Worm (Caenorhabditis elegans) whole organism, late embryonic: ENCODE measurements around the gene ZK673.11.

Source experiments
- C38D4.7 ChIP-seq: fragments of 200-800 bp; sonication (Bioruptor generic); optimal IDR thresholded peaks from 2 replicates; lab custom pipeline; 2018; ENCODE audit warnings: mild to moderate bottlenecking, missing genetic modification characterization, moderate library complexity, missing compliant biosample characterization
- K02D7.2 ChIP-seq: sonication (generic microtip); optimal IDR thresholded peaks from 2 replicates; lab custom pipeline; 2017; ENCODE audit warnings: mild to moderate bottlenecking, missing genetic modification characterization, missing compliant biosample characterization
- K09A11.1 ChIP-seq: sonication (generic microtip); optimal IDR thresholded peaks from 2 replicates; lab custom pipeline; 2017; ENCODE audit warnings: antibody characterized with exemption, mild to moderate bottlenecking, missing genetic modification characterization, missing compliant biosample characterization; ENCODE audit not compliant: insufficient read depth
- T23F11.4 ChIP-seq: fragments of 200-800 bp; sonication (Bioruptor generic); optimal IDR thresholded peaks from 2 replicates; lab custom pipeline; 2018; ENCODE audit warnings: mild to moderate bottlenecking, missing genetic modification characterization, missing compliant biosample characterization
- Y22D7AL.16 ChIP-seq: sonication (generic microtip); optimal IDR thresholded peaks from 2 replicates; lab custom pipeline; 2016; ENCODE audit warnings: missing genetic modification characterization, missing compliant biosample characterization
- ama-1 ChIP-seq: fragments of 150-350 bp; optimal IDR thresholded peaks from 2 replicates; lab custom pipeline; 2014
- ceh-18 ChIP-seq: sonication (generic microtip); optimal IDR thresholded peaks from 2 replicates; lab custom pipeline; 2016; ENCODE audit warnings: missing genetic modification characterization, missing compliant biosample characterization
- ceh-19 ChIP-seq: fragments of 200-800 bp; sonication (Bioruptor generic); optimal IDR thresholded peaks from 2 replicates; lab custom pipeline; 2018; ENCODE audit warnings: mild to moderate bottlenecking, missing genetic modification characterization, missing compliant biosample characterization
- ceh-22 ChIP-seq: sonication (generic microtip); optimal IDR thresholded peaks from 2 replicates; lab custom pipeline; 2017; ENCODE audit warnings: missing biosample characterization, missing genetic modification characterization
- ceh-24 ChIP-seq: sonication (generic microtip); optimal IDR thresholded peaks from 2 replicates; lab custom pipeline; 2016; ENCODE audit warnings: mild to moderate bottlenecking, missing genetic modification characterization, missing compliant biosample characterization
- ceh-30 ChIP-seq: fragments of 150-350 bp; optimal IDR thresholded peaks from 2 replicates; lab custom pipeline; 2014; ENCODE audit warnings: missing biosample characterization, missing genetic modification characterization
- ceh-31 ChIP-seq: sonication (generic microtip); optimal IDR thresholded peaks from 2 replicates; lab custom pipeline; 2016; ENCODE audit warnings: missing genetic modification characterization, missing compliant biosample characterization
- ceh-34 ChIP-seq: sonication (generic microtip); optimal IDR thresholded peaks from 2 replicates; lab custom pipeline; 2016; ENCODE audit warnings: mild to moderate bottlenecking, missing genetic modification characterization, missing compliant biosample characterization
- ceh-6 ChIP-seq: fragments of 200-800 bp; sonication (Bioruptor generic); optimal IDR thresholded peaks from 2 replicates; lab custom pipeline; 2018; ENCODE audit warnings: mild to moderate bottlenecking, missing genetic modification characterization, missing compliant biosample characterization
- dmd-4 ChIP-seq: sonication (generic microtip); optimal IDR thresholded peaks from 2 replicates; lab custom pipeline; 2016; ENCODE audit warnings: borderline replicate concordance, missing genetic modification characterization, missing compliant biosample characterization
- elt-4 ChIP-seq: sonication (generic microtip); optimal IDR thresholded peaks from 2 replicates; lab custom pipeline; 2016; ENCODE audit warnings: missing genetic modification characterization, missing compliant biosample characterization
- ets-4 ChIP-seq: sonication (generic microtip); optimal IDR thresholded peaks from 2 replicates; lab custom pipeline; 2016; ENCODE audit warnings: missing genetic modification characterization, missing compliant biosample characterization
- fkh-10 ChIP-seq: fragments of 150-350 bp; optimal IDR thresholded peaks from 2 replicates; lab custom pipeline; 2014; ENCODE audit warnings: missing biosample characterization, missing genetic modification reagents, missing genetic modification characterization
- fkh-6 ChIP-seq: sonication (generic microtip); optimal IDR thresholded peaks from 2 replicates; lab custom pipeline; 2016; ENCODE audit warnings: missing genetic modification characterization, missing compliant biosample characterization
- gmeb-2 ChIP-seq: sonication (generic microtip); optimal IDR thresholded peaks from 2 replicates; lab custom pipeline; 2016; ENCODE audit warnings: missing genetic modification characterization, inconsistent platforms, missing compliant biosample characterization
- hlh-13 ChIP-seq: fragments of 200-800 bp; sonication (Bioruptor generic); optimal IDR thresholded peaks from 2 replicates; lab custom pipeline; 2018; ENCODE audit warnings: mild to moderate bottlenecking, missing genetic modification characterization, missing compliant biosample characterization
- hlh-30 ChIP-seq: sonication (generic microtip); optimal IDR thresholded peaks from 2 replicates; lab custom pipeline; 2017; ENCODE audit warnings: antibody characterized with exemption, missing genetic modification characterization, missing compliant biosample characterization; ENCODE audit not compliant: insufficient read depth
- hlh-6 ChIP-seq: sonication (generic microtip); optimal IDR thresholded peaks from 2 replicates; lab custom pipeline; 2016; ENCODE audit warnings: missing genotype, missing genetic modification characterization, missing compliant biosample characterization
- lim-6 ChIP-seq: sonication (generic microtip); optimal IDR thresholded peaks from 2 replicates; lab custom pipeline; 2016; ENCODE audit warnings: missing genetic modification characterization, missing compliant biosample characterization
- lin-11 ChIP-seq: fragments of 200-800 bp; sonication (Bioruptor generic); optimal IDR thresholded peaks from 2 replicates; lab custom pipeline; 2018; ENCODE audit warnings: mild to moderate bottlenecking, missing genetic modification characterization, missing compliant biosample characterization
- madf-2 ChIP-seq: sonication (generic microtip); optimal IDR thresholded peaks from 2 replicates; lab custom pipeline; 2017; ENCODE audit warnings: missing genetic modification characterization, missing compliant biosample characterization
- nhr-11 ChIP-seq: fragments of 150-350 bp; optimal IDR thresholded peaks from 2 replicates; lab custom pipeline; 2014; ENCODE audit warnings: missing biosample characterization, missing genetic modification characterization
- nhr-232 ChIP-seq: sonication (generic microtip); optimal IDR thresholded peaks from 2 replicates; lab custom pipeline; 2016; ENCODE audit warnings: missing genetic modification characterization, missing compliant biosample characterization
- odd-2 ChIP-seq: sonication (generic microtip); optimal IDR thresholded peaks from 2 replicates; lab custom pipeline; 2017; ENCODE audit warnings: antibody characterized with exemption, mild to moderate bottlenecking, missing genetic modification characterization, missing compliant biosample characterization
- pat-9 ChIP-seq: fragments of 200-800 bp; sonication (Bioruptor generic); optimal IDR thresholded peaks from 2 replicates; lab custom pipeline; 2018; ENCODE audit warnings: mild to moderate bottlenecking, missing genetic modification characterization, moderate library complexity, missing compliant biosample characterization
- pax-1 ChIP-seq: fragments of 150-350 bp; optimal IDR thresholded peaks from 2 replicates; lab custom pipeline; 2014; ENCODE audit warnings: missing biosample characterization, missing genetic modification characterization
- ref-2 ChIP-seq: sonication (generic microtip); optimal IDR thresholded peaks from 2 replicates; lab custom pipeline; 2016; ENCODE audit warnings: missing genetic modification characterization, missing compliant biosample characterization
- rnt-1 ChIP-seq: sonication (generic microtip); optimal IDR thresholded peaks from 2 replicates; lab custom pipeline; 2016; ENCODE audit warnings: missing genetic modification characterization, missing compliant biosample characterization
- sdc-2 ChIP-seq: sonication (generic microtip); optimal IDR thresholded peaks from 2 replicates; lab custom pipeline; 2016; ENCODE audit warnings: missing genotype, missing genetic modification characterization, missing compliant biosample characterization
- syd-9 ChIP-seq: sonication (generic microtip); optimal IDR thresholded peaks from 2 replicates; lab custom pipeline; 2016; ENCODE audit warnings: mild to moderate bottlenecking, missing genetic modification characterization, moderate library complexity, missing compliant biosample characterization
- tbx-7 ChIP-seq: sonication (generic microtip); optimal IDR thresholded peaks from 2 replicates; lab custom pipeline; 2016; ENCODE audit warnings: missing genotype, missing genetic modification characterization, missing compliant biosample characterization
- ttx-3 ChIP-seq: sonication (generic microtip); optimal IDR thresholded peaks from 2 replicates; lab custom pipeline; 2016; ENCODE audit warnings: missing genetic modification reagents, missing genetic modification characterization, missing compliant biosample characterization
- unc-42 ChIP-seq: sonication (generic microtip); optimal IDR thresholded peaks from 2 replicates; lab custom pipeline; 2016; ENCODE audit warnings: missing genotype, missing genetic modification characterization, missing compliant biosample characterization
- zip-5 ChIP-seq: sonication (generic microtip); optimal IDR thresholded peaks from 2 replicates; lab custom pipeline; 2016; ENCODE audit warnings: missing genetic modification characterization, missing compliant biosample characterization
- ztf-16 ChIP-seq: sonication (generic microtip); optimal IDR thresholded peaks from 2 replicates; lab custom pipeline; 2017; ENCODE audit warnings: missing genetic modification characterization, missing compliant biosample characterization

ZK673.11 gene

DNA sequence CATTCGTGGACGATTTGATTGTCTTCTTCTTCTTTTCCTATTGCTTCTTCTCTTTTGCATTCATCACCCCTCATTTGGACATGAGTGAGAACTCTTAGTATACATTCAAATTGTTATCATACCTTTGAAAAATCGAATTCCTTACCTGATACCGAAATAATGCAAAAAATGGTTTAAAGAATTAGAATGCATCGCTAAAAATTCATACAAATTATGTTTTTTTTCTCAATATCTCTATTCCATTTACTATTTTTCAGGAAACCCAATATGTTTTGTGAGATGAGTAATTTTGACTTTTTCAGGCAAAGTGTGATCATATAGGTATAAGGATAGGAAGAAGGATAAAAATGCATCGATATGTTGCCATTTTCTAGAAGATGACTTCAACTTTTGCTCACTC lies at the start of gene ZK673.11:
Gene ZK673.11, plus strand, starts transcription at position 301 of the 400 bp plus-strand sequence.
- no peak for TF ChIP-seq ceh-6
- TF ChIP-seq, all 69 proteins: peak for 0

DNA sequence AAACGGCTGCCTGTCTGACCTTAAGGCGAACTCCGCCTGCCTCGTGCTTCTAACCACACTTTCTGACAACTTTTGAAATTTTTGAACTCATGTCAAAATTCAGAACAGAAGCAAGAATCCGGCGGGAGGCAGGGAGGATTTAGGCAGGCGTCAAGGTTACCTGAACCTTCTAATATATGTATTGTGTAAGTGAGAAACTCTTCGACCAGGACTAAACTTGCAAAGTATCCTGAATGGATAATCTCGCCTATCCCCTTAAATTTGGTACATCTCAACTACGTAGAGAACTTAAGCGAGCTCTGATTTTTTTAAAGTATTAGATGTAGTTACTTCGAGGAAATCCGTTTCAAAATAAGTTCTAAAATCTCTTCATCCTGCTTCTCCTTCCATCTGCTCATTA lies 46.1 kb upstream of the ZK673.11 start, which contains the start of gene E04D5.5:
Gene E04D5.5, plus strand, starts transcription at position 301 of the 400 bp plus-strand sequence.
- TF ChIP-seq nhr-11 (tag; lab: Kevin White, UChicago) (no peak), hlh-13 (GFP tag; lab: Kevin White, UChicago) (no peak), ztf-16 (tag; lab: Kevin White, UChicago) (no peak), ref-2 (tag; lab: Kevin White, UChicago) (no peak), hlh-6 (tag; lab: Kevin White, UChicago) (no peak), ets-4 (no peak), ceh-6 (no peak), pax-1 (tag; lab: Kevin White, UChicago) (no peak)

DNA sequence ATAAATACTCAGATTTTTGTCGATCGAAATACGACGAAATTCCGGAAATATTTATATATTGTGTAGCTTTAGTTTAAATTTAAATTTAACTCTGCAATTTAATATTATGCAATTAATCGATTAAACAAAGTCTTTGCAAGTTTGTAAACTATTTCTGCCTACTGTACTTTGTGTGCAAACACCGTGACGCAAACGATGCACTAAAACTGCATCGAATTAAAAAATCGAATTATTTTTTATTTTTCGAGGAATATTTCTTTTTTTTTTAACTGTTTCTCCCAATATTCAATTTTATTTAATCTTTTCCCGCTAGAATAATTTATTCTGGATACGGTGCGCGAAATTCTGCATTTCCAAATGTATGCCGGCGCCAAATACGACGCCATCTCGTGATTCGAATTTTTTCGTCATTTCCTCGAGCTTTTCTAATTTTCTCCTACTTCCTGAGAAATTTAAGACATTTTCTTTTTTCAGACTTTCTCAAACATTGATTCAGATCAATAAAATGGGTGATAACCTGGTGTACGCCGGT lies 40.7 kb upstream of the ZK673.11 start, which contains the start of gene eif-2A:
Gene eif-2A, plus strand, starts transcription at position 469 of the 532 bp plus-strand sequence.
- TF ChIP-seq zip-5 (no peak), hlh-30 (tag; lab: Kevin White, UChicago) (peak; percentile 38), nhr-232 (tag; lab: Kevin White, UChicago) (no peak), rnt-1 (tag; lab: Kevin White, UChicago) (no peak), lin-11 (tag; lab: Kevin White, UChicago) (no peak), dmd-4 (no peak), unc-42 (peak; percentile 41), ceh-19 (GFP tag; lab: Kevin White, UChicago) (no peak)

- TF ChIP-seq ceh-19 (GFP tag; lab: Kevin White, UChicago) (no peak), fkh-6 (no peak), ama-1 (no peak), ceh-31 (tag; lab: Kevin White, UChicago) (no peak), T23F11.4 (GFP tag; lab: Kevin White, UChicago) (no peak), nhr-11 (tag; lab: Kevin White, UChicago) (no peak), sdc-2 (no peak), pax-1 (tag; lab: Kevin White, UChicago) (no peak), ceh-6 (no peak), Y22D7AL.16 (tag; lab: Kevin White, UChicago) (no peak)
These were observed 35.1 kb upstream of the ZK673.11 start, which contains the start of gene frpr-21 for ce11 chrII:10421941-10422340. frpr-21 (minus strand) TSS chrII:10422041.

DNA sequence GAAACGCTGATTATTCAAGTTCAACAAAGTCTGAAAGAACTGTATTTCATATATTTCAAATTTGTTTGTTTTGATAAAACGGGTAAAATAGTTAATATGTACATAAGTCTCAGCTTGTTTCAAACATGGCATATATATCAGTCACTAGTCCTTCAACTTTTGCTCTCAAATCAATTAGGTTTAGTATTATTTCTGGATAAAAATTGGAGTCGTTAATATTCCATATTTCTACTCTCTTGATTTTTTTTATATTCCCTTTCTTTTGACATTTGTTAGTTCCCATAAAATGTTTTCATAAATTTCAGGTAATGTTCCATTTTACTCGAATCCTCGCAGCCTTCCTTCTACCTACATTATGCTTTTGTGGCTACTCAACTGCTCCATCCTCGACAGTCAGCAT lies 21.2 kb upstream of the ZK673.11 start, which contains the start of gene cut-4:
Gene cut-4, plus strand, starts transcription at position 301 of the 400 bp plus-strand sequence.
- TF ChIP-seq K09A11.1 (tag; lab: Kevin White, UChicago) (no peak), hlh-30 (tag; lab: Kevin White, UChicago) (no peak), syd-9 (tag; lab: Kevin White, UChicago) (no peak), ceh-18 (tag; lab: Kevin White, UChicago) (no peak), fkh-10 (GFP tag; lab: Kevin White, UChicago) (no peak), pat-9 (tag; lab: Kevin White, UChicago) (no peak), ceh-34 (tag; lab: Kevin White, UChicago) (no peak)

DNA sequence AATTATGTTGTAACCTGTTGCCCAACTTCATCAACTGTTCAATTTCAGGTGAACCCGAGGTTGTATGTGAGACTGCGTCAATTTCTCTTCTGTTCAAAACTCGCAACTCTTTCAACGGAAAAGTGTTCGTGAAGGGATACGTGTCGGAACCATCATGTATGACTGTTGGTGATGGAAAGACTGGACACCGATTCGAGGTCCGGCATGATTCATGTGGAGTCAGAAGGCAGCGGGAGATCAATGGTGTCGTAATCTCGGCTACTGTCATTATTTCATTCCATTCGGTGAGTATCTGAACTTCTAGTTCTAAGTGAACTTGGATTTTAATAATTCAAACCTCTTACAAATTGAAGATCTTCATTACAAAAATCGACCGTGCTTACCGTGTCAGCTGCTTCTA lies 19.2 kb upstream of the ZK673.11 start:
- no peak for TF ChIP-seq ama-1
- no peak for TF ChIP-seq ceh-18 (tag; lab: Kevin White, UChicago)
- TF ChIP-seq ceh-24 (tag; lab: Kevin White, UChicago): no peak

DNA sequence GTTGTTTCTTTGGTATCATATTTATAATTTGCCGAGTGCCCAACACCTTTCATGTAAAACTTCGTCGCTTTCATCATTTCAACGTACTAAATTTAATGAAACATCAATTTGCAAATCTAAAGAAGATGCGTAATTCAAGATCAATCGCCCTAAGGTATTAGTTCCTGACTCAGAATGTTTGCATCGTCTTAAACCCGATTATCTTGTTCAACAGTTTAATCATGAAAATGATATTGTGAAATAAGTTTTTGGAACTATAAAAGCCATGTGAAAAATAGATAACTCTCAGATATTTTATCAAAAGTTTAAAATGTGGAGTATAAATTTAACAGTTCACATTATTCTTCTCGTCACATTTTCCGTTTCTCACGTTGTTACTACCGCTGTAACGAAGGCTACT lies 17.1 kb upstream of the ZK673.11 start, which contains the start of gene E04D5.4:
Gene E04D5.4, plus strand, starts transcription at position 301 of the 400 bp plus-strand sequence.
- TF ChIP-seq ceh-30 (tag; lab: Kevin White, UChicago) (no peak), ref-2 (tag; lab: Kevin White, UChicago) (no peak), gmeb-2 (tag; lab: Kevin White, UChicago) (no peak), fkh-6 (no peak), madf-2 (no peak), elt-4 (tag; lab: Kevin White, UChicago) (no peak), ceh-18 (tag; lab: Kevin White, UChicago) (no peak), lin-11 (tag; lab: Kevin White, UChicago) (no peak), C38D4.7 (no peak), odd-2 (no peak), pax-1 (tag; lab: Kevin White, UChicago) (no peak), ceh-22 (tag; lab: Kevin White, UChicago) (no peak), K02D7.2 (no peak), hlh-6 (tag; lab: Kevin White, UChicago) (no peak), tbx-7 (no peak), ttx-3 (tag; lab: Kevin White, UChicago) (no peak), lim-6 (tag; lab: Kevin White, UChicago) (no peak)
